Worm (Caenorhabditis elegans) whole organism, midembryonic: ENCODE measurements around the gene Y79H2A.3.

Experiments used
- flt-1 ChIP-seq: fragments of 200-800 bp; sonication (Bioruptor generic); IDR thresholded peaks from 2 replicates; pipeline ENCODE4 v1.3.6; 2022; ENCODE audit warnings: missing genetic modification characterization, missing compliant biosample characterization
- ztf-29 ChIP-seq: fragments of 200-800 bp; sonication (Bioruptor generic); IDR thresholded peaks from 2 replicates; pipeline ENCODE4 v1.3.6; 2022; ENCODE audit warnings: missing genetic modification reagents, missing genetic modification characterization, missing compliant biosample characterization

DNA sequence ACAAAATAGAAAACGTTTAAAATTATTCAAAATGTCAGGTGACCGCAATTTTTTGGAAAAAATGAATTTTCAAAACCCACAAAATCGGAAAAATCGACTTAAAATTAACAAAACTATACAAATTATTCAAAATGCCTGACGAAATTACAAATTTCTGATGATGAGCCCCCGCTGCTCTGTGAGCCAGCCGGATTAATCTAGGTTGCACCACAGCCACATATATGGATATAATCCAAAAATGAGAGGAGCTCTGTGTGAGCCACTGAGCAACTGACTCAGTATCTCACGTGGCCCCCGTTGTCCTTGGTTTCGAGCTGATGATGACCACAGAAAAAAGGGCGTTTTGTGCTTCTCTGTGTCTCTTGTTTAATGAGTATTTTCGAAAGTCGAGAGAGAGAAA lies 67.0 kb downstream of the Y79H2A.3 start:
- no peak for TF ChIP-seq ztf-29
- no peak for TF ChIP-seq flt-1
